Worm (Caenorhabditis elegans) whole organism, late embryonic: Measurements from ENCODE around the gene sri-24.

Experiments
- F13H6.1 ChIP-seq: sonication (generic microtip); optimal IDR thresholded peaks from 2 replicates; lab custom pipeline; 2016; ENCODE audit warnings: missing genetic modification characterization, missing compliant biosample characterization
- K09A11.1 ChIP-seq: sonication (generic microtip); optimal IDR thresholded peaks from 2 replicates; lab custom pipeline; 2017; ENCODE audit warnings: antibody characterized with exemption, mild to moderate bottlenecking, missing genetic modification characterization, missing compliant biosample characterization; ENCODE audit not compliant: insufficient read depth
- ama-1 ChIP-seq: fragments of 150-350 bp; optimal IDR thresholded peaks from 2 replicates; lab custom pipeline; 2014
- dve-1 ChIP-seq: sonication (generic microtip); optimal IDR thresholded peaks from 2 replicates; lab custom pipeline; 2017; ENCODE audit warnings: antibody characterized with exemption, mild to moderate bottlenecking, missing genetic modification characterization, missing compliant biosample characterization
- ets-4 ChIP-seq: sonication (generic microtip); optimal IDR thresholded peaks from 2 replicates; lab custom pipeline; 2016; ENCODE audit warnings: missing genetic modification characterization, missing compliant biosample characterization
- fkh-10 ChIP-seq: fragments of 150-350 bp; optimal IDR thresholded peaks from 2 replicates; lab custom pipeline; 2014; ENCODE audit warnings: missing biosample characterization, missing genetic modification reagents, missing genetic modification characterization
- hlh-30 ChIP-seq: sonication (generic microtip); optimal IDR thresholded peaks from 2 replicates; lab custom pipeline; 2017; ENCODE audit warnings: antibody characterized with exemption, missing genetic modification characterization, missing compliant biosample characterization; ENCODE audit not compliant: insufficient read depth
- hlh-8 ChIP-seq: sonication (generic microtip); optimal IDR thresholded peaks from 2 replicates; lab custom pipeline; 2016; ENCODE audit warnings: missing genotype, missing genetic modification characterization, missing compliant biosample characterization
- madf-2 ChIP-seq: sonication (generic microtip); optimal IDR thresholded peaks from 2 replicates; lab custom pipeline; 2017; ENCODE audit warnings: missing genetic modification characterization, missing compliant biosample characterization
- pqm-1 ChIP-seq: sonication (generic microtip); optimal IDR thresholded peaks from 2 replicates; lab custom pipeline; 2016; ENCODE audit warnings: missing genetic modification characterization, missing compliant biosample characterization
- rnt-1 ChIP-seq: sonication (generic microtip); optimal IDR thresholded peaks from 2 replicates; lab custom pipeline; 2016; ENCODE audit warnings: missing genetic modification characterization, missing compliant biosample characterization

- TF ChIP-seq dve-1 (tag; lab: Kevin White, UChicago) (no peak), K09A11.1 (no peak), rnt-1 (no peak), pqm-1 (tag; lab: Kevin White, UChicago) (no peak), ets-4 (no peak), madf-2 (tag; lab: Kevin White, UChicago) (no peak), F13H6.1 (tag; lab: Kevin White, UChicago) (no peak), ama-1 (no peak), hlh-30 (no peak), hlh-8 (tag; lab: Kevin White, UChicago) (no peak), fkh-10 (no peak)
Observed at ce11 chrV:15175459-15175858, 36.5 kb upstream of the sri-24 start, which contains the start of gene clec-47.
